Worm (Caenorhabditis elegans): ENCODE data around the gene kcnl-3.

The kcnl-3 gene

DNA sequence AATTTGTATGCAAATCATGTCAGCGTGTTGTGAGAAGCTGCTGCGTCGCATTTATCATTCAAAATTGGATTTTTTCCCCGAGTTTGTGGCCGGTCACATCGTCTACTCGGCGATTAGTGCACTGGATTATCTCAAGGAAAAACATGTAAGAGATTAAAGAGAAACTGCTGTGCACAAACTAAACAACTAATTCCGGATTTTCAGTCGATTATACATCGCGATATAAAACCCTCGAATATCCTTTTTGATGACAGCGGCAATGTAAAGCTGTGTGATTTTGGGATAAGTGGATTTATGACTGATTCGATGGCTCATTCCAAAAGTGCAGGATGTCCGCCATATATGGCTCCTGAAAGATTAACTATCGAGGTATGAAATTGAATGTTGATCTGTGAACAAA, 16.1 kb upstream of the kcnl-3 start:
- TF ChIP-seq hlh-11 (tag; optimal IDR thresholded peaks at IDR 0.05) (no peak), lin-13 (GFP tag; optimal IDR thresholded peaks at IDR 0.05) (no peak), madf-9 (GFP tag; conservative IDR thresholded peaks at IDR 0.05) (no peak), ceh-44 (GFP tag; IDR thresholded peaks at IDR 0.05) (no peak), zfp-2 (tag; optimal IDR thresholded peaks at IDR 0.05) (no peak), D1046.2 (GFP tag; IDR thresholded peaks at IDR 0.05) (no peak), mes-2 (tag; optimal IDR thresholded peaks at IDR 0.05; ENCODE audit: poor library complexity, severe bottlenecking) (no peak), sdz-12 (GFP tag; optimal IDR thresholded peaks at IDR 0.05) (no peak), lin-15B (tag; optimal IDR thresholded peaks at IDR 0.05) (no peak)

DNA sequence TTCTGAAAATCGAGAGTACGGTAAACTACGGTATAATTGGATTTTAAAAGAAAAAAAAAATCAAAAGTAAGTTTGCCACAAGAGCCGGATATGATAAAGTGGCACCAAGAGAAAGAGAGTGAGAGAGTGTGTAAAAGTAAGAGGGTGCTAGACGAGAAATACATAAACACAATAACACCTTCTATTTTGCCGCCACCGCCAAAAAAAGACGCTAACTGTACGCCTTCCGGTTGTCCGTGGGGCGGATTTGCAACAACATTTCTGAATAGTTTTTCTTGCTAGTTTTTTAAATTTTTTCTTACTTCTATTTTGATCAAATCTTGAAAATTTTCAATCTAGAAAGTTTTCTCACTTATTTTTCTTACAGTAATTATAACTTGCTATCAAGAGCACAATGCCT, 14.0 kb upstream of the kcnl-3 start, which contains the start of gene F35C8.8:
Gene F35C8.8 (minus strand): TSS at position 2 of the 400 bp plus-strand sequence.
- no peak for TF ChIP-seq snpc-4 (tag; optimal IDR thresholded peaks at IDR 0.05)
- TF ChIP-seq mep-1 (tag; optimal IDR thresholded peaks at IDR 0.05) = no peak
- TF ChIP-seq zag-1 (tag; optimal IDR thresholded peaks at IDR 0.05) = no peak
- TF ChIP-seq daf-8 (GFP tag; IDR thresholded peaks at IDR 0.05) = no peak
- TF ChIP-seq unc-62 (GFP tag; optimal IDR thresholded peaks at IDR 0.05 in 1 of 2) = no peak
- no peak for TF ChIP-seq unc-62 (tag; optimal IDR thresholded peaks at IDR 0.05)
- TF ChIP-seq dmd-8 (GFP tag; IDR thresholded peaks at IDR 0.05) = no peak
- no peak for TF ChIP-seq ztf-7 (tag; optimal IDR thresholded peaks at IDR 0.05)
- no peak for TF ChIP-seq sdz-12 (GFP tag; optimal IDR thresholded peaks at IDR 0.05)
- TF ChIP-seq ZK546.5 (tag; optimal IDR thresholded peaks at IDR 0.05) = no peak
- no peak for TF ChIP-seq F44E2.7 (GFP tag; IDR thresholded peaks at IDR 0.05)
- TF ChIP-seq nhr-6 (tag; optimal IDR thresholded peaks at IDR 0.05) = no peak
- no peak for TF ChIP-seq nhr-102 (tag; optimal IDR thresholded peaks at IDR 0.05)
- TF ChIP-seq nhr-28 (tag; optimal IDR thresholded peaks at IDR 0.05) = no peak
- TF ChIP-seq nhr-111 (GFP tag; optimal IDR thresholded peaks at IDR 0.05) = no peak
- TF ChIP-seq nhr-11 (tag; optimal IDR thresholded peaks at IDR 0.05) = no peak
- TF ChIP-seq Y105C5A.15 (GFP tag; IDR thresholded peaks at IDR 0.05) = no peak

DNA sequence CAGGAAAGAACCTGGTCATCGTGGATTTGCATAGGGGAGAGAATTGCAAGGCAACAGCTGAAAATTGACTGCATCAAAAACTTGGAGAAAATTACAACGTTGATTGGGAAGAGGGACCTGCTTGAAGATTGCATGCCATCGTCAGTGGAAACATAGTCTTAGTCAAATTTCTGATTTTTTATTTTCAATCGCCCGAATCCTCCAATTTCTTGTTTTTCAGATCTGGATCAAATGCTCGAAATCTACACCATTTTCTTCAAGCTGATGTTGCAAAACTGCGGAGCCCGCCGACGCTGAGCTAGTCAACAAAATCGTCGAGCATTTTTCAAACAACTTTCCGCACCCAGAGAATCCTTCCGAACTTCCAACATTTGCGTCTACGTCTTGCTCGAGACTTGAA, 13.1 kb upstream of the kcnl-3 start:
- peak in 1 of 2 experiments; percentile 95 for TF ChIP-seq unc-62 (GFP tag; optimal IDR thresholded peaks at IDR 0.05 in 1 of 2)
- no peak for TF ChIP-seq unc-62 (tag; optimal IDR thresholded peaks at IDR 0.05)
- TF ChIP-seq pqm-1 (tag; optimal IDR thresholded peaks at IDR 0.05) = no peak

DNA sequence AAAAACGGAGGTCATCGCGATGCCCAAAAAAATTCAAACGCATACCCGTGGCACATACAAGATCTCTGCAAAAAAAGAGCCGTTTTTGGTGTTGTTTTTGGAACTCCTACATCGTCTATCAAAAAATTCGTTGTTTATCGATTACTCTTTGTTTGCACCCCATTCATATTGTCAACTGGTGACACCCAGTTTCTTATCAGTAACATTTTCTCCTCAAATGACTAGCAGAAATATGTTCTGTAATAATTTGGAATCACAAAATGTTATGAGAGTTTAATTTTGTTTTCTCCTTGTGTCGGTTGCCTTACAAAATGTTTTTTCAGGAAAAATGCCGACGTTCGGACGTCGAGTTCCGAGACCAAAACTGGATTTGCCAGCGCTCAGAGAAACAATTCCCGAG, 11.9 kb upstream of the kcnl-3 start, which contains the start of gene sek-4:
Gene sek-4 (plus strand): TSS at position 318 of the 400 bp plus-strand sequence.
- peak; percentile 52 for TF ChIP-seq pqm-1 (tag; optimal IDR thresholded peaks at IDR 0.05)
- no peak for TF ChIP-seq fos-1 (tag; optimal IDR thresholded peaks at IDR 0.05)
- TF ChIP-seq nhr-6 (tag; optimal IDR thresholded peaks at IDR 0.05) = no peak
- TF ChIP-seq lim-7 (GFP tag; IDR thresholded peaks at IDR 0.05) = no peak
- no peak for TF ChIP-seq php-3 (GFP tag; IDR thresholded peaks at IDR 0.05)
- TF ChIP-seq ceh-44 (GFP tag; IDR thresholded peaks at IDR 0.05) = no peak
- TF ChIP-seq ama-1 (optimal IDR thresholded peaks at IDR 0.05) = no peak
- TF ChIP-seq tag-97 (GFP tag; IDR thresholded peaks at IDR 0.05) = no peak
- TF ChIP-seq dmd-6 (GFP tag; IDR thresholded peaks at IDR 0.05) = peak; percentile 33; the same call in 1 of the 2 replicates
- TF ChIP-seq egl-43 (GFP tag; IDR thresholded peaks at IDR 0.05) = no peak
- no peak for TF ChIP-seq lin-13 (GFP tag; optimal IDR thresholded peaks at IDR 0.05)
- TF ChIP-seq unc-39 (tag; optimal IDR thresholded peaks at IDR 0.05) = no peak
- no peak for TF ChIP-seq D1046.2 (GFP tag; IDR thresholded peaks at IDR 0.05)
- no peak for TF ChIP-seq F37D6.2 (tag; optimal IDR thresholded peaks at IDR 0.05)
- TF ChIP-seq dve-1 (tag; optimal IDR thresholded peaks at IDR 0.05; ENCODE audit: insufficient read depth) = no peak
- no peak for TF ChIP-seq nhr-25 (tag; optimal IDR thresholded peaks at IDR 0.05; ENCODE audit: borderline replicate concordance, insufficient read depth)
- no peak for TF ChIP-seq ceh-82 (tag; optimal IDR thresholded peaks at IDR 0.05)
- TF ChIP-seq spr-1 (tag; optimal IDR thresholded peaks at IDR 0.05) = no peak
- no peak for TF ChIP-seq F49E8.2 (tag; optimal IDR thresholded peaks at IDR 0.05; ENCODE audit: borderline replicate concordance)
- no peak for TF ChIP-seq snpc-4 (tag; optimal IDR thresholded peaks at IDR 0.05)
- no peak for TF ChIP-seq daf-16 (GFP tag; optimal IDR thresholded peaks at IDR 0.05)
- TF ChIP-seq daf-16 (tag; optimal IDR thresholded peaks at IDR 0.05) = peak; percentile 91
- TF ChIP-seq arid-1 (GFP tag; conservative IDR thresholded peaks at IDR 0.05) = no peak
- TF ChIP-seq dmd-8 (GFP tag; IDR thresholded peaks at IDR 0.05) = no peak
- TF ChIP-seq hlh-30 (tag; optimal IDR thresholded peaks at IDR 0.05; ENCODE audit: insufficient read depth) = no peak
- no peak for TF ChIP-seq madf-5 (GFP tag; IDR thresholded peaks at IDR 0.05)
- TF ChIP-seq nhr-76 (tag; optimal IDR thresholded peaks at IDR 0.05) = no peak
- TF ChIP-seq nhr-28 (tag; optimal IDR thresholded peaks at IDR 0.05) = peak; percentile 45
- TF ChIP-seq zfp-3 (GFP tag; conservative IDR thresholded peaks at IDR 0.05) = no peak

Data from whole organism, L4 larva.